Worm (Caenorhabditis elegans): ENCODE measurements around the gene T03F7.7.
A peak's percentile ranks its signal among the peaks of the same experiment; 100 is the strongest.

T03F7.7 gene

DNA sequence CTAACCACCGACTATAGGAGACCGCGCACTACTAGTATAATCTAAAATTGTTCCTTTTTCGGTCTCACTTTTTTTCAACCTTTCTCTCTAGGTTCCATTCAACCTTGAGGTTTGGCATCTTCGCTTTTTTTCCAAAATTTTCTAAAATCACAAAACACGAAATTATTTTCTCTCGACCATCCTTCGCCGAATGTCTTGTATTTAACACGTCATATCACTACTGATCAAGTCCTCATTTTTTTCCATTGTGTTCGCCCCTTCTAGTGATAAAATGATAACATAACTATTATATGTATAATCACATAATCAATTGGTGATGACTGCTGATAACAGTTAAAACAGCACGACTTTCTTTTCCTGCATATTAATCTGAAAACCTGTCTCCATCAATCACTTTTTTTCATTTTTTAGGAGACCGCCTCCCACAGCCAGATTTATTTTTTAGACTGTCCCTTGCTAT, at the start of gene T03F7.7:
Gene T03F7.7, plus strand, starts transcription at position 410 of the 460 bp plus-strand sequence.
- no peak for TF ChIP-seq tab-1 (GFP tag; IDR thresholded peaks at IDR 0.05)
- no peak for TF ChIP-seq med-1 (GFP tag; optimal IDR thresholded peaks at IDR 0.05; ENCODE audit: insufficient read depth)
- TF ChIP-seq ztf-29 (GFP tag; IDR thresholded peaks at IDR 0.05): no peak
- TF ChIP-seq klf-2 (GFP tag; conservative IDR thresholded peaks at IDR 0.05): no peak
- no peak for TF ChIP-seq ztf-23 (GFP tag; IDR thresholded peaks at IDR 0.05)
- no peak for TF ChIP-seq flt-1 (GFP tag; IDR thresholded peaks at IDR 0.05)
- TF ChIP-seq T22C8.4 (GFP tag; IDR thresholded peaks at IDR 0.05): no peak
- no peak for TF ChIP-seq ref-1 (GFP tag; conservative IDR thresholded peaks at IDR 0.05)
- no peak for TF ChIP-seq cog-1 (tag; optimal IDR thresholded peaks at IDR 0.05)

DNA sequence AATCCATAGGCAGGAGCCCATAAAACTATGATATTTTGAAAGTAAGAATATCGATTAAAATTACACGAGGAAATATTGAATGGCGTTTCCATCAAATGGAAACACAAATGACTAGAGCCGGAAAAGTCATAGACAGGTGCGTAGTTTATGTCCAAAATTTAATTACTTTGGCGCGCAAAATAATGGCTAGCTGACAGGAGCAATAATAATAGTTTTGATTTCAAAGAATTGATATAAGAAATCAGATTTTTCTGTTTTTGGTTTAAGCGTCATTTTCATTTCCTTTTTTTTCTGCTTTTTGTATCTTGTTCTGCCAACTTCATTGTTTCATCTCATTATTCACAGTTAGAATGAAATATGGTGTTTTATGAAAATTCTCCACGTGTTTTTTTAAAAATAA, 48.2 kb upstream of the T03F7.7 start, which contains the start of gene F07B10.4:
Gene F07B10.4, minus strand, starts transcription at position 101 of the 400 bp plus-strand sequence.
- TF ChIP-seq tab-1 (GFP tag; IDR thresholded peaks at IDR 0.05) (no peak), ztf-23 (GFP tag; IDR thresholded peaks at IDR 0.05) (no peak), T22C8.4 (GFP tag; IDR thresholded peaks at IDR 0.05) (no peak), klf-2 (GFP tag; conservative IDR thresholded peaks at IDR 0.05) (no peak), cog-1 (tag; optimal IDR thresholded peaks at IDR 0.05) (no peak), med-1 (GFP tag; optimal IDR thresholded peaks at IDR 0.05; ENCODE audit: insufficient read depth) (no peak), ref-1 (GFP tag; conservative IDR thresholded peaks at IDR 0.05) (no peak), ztf-29 (GFP tag; IDR thresholded peaks at IDR 0.05) (no peak), flt-1 (GFP tag; IDR thresholded peaks at IDR 0.05) (no peak)

DNA sequence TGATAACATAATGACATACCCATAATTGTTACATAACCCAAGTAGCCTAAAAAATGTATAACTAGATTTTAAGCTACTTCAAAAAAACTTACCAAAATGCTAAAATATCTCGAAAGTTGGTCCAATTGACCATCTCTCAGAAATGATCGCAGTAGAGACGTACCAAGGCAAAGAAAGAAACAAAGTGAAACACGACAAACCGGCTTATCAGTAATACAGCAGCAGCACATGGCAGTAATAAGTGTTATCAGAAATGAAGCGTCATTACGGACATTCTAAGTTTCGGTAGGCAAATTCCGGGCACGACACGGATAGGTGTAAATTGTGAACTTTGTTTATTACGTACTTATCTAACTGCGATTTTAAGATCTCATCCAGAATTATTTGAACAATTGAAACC, 45.7 kb upstream of the T03F7.7 start, which contains the start of gene cln-3.1:
Gene cln-3.1, minus strand, starts transcription at position 171 of the 400 bp plus-strand sequence.
- no peak for TF ChIP-seq cog-1 (tag; optimal IDR thresholded peaks at IDR 0.05)
- no peak for TF ChIP-seq T22C8.4 (GFP tag; IDR thresholded peaks at IDR 0.05)
- TF ChIP-seq ztf-29 (GFP tag; IDR thresholded peaks at IDR 0.05): no peak
- TF ChIP-seq ztf-23 (GFP tag; IDR thresholded peaks at IDR 0.05): no peak
- TF ChIP-seq flt-1 (GFP tag; IDR thresholded peaks at IDR 0.05): no peak
- TF ChIP-seq ref-1 (GFP tag; conservative IDR thresholded peaks at IDR 0.05): no peak
- TF ChIP-seq klf-2 (GFP tag; conservative IDR thresholded peaks at IDR 0.05): no peak
- no peak for TF ChIP-seq med-1 (GFP tag; optimal IDR thresholded peaks at IDR 0.05; ENCODE audit: insufficient read depth)
- TF ChIP-seq tab-1 (GFP tag; IDR thresholded peaks at IDR 0.05): no peak

DNA sequence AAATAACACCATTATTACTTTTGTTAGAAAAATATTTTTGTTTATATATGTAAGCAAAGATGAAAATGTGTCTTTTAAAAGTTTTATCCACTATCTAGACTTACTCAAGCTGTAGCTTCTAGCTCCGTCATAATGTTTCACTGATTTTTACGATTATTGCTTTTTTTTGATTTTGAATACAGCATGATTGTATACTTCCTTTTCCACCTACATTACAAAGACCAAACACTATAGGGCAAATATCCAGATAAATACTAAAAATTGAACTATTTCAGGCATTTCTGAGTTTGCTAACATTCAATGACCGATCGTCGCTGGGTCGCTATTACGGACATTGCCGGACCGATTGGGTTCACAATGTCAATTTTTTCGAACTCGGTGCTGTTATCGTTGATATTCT, 44.5 kb upstream of the T03F7.7 start, which contains the start of gene str-116:
Gene str-116, plus strand, starts transcription at position 301 of the 400 bp plus-strand sequence.
- TF ChIP-seq tab-1 (GFP tag; IDR thresholded peaks at IDR 0.05): no peak
- no peak for TF ChIP-seq cog-1 (tag; optimal IDR thresholded peaks at IDR 0.05)
- no peak for TF ChIP-seq ref-1 (GFP tag; conservative IDR thresholded peaks at IDR 0.05)
- TF ChIP-seq ztf-23 (GFP tag; IDR thresholded peaks at IDR 0.05): no peak
- no peak for TF ChIP-seq med-1 (GFP tag; optimal IDR thresholded peaks at IDR 0.05; ENCODE audit: insufficient read depth)

DNA sequence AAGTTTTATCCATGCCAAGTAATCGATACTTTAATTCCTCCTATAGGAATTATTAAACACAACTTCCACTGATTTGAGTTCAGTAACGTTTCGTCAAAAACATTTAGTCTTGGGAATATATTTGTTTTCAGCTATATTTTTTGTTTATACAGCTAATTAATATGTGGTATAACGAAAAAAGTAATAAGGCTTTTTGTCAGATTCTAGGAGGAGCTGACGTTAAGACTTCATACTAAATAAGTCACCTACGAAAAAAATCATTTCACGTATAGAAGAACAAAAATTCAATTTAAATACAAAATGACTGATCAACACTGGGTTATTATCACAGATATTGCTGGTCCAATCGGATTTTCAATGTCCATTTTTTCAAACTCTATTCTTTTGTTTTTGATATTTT, 42.4 kb upstream of the T03F7.7 start, which contains the start of gene str-115:
Gene str-115, plus strand, starts transcription at position 301 of the 400 bp plus-strand sequence.
- no peak for TF ChIP-seq cog-1 (tag; optimal IDR thresholded peaks at IDR 0.05)

DNA sequence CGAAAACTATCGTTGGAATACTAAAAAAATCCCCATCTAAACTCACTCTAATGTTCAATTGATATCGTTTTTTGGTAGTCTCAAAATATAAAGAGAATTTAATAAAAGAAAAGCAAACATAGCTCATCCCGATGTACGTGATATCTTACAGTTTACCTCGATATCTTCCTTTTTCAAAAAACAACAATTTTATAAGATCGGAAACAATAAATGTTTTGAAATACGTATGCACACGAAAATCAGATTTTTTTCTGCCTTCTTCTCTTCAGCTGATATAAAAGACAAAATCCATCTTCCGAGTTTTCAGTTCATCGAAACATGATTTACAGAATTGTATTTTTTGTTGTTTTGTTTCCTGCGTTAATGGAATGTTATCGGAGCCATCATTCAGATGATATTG, 40.2 kb upstream of the T03F7.7 start, which contains the start of gene clec-222:
Gene clec-222, plus strand, starts transcription at position 301 of the 400 bp plus-strand sequence.
- TF ChIP-seq cog-1 (tag; optimal IDR thresholded peaks at IDR 0.05) (no peak), ztf-23 (GFP tag; IDR thresholded peaks at IDR 0.05) (no peak), tab-1 (GFP tag; IDR thresholded peaks at IDR 0.05) (no peak), ref-1 (GFP tag; conservative IDR thresholded peaks at IDR 0.05) (no peak)

DNA sequence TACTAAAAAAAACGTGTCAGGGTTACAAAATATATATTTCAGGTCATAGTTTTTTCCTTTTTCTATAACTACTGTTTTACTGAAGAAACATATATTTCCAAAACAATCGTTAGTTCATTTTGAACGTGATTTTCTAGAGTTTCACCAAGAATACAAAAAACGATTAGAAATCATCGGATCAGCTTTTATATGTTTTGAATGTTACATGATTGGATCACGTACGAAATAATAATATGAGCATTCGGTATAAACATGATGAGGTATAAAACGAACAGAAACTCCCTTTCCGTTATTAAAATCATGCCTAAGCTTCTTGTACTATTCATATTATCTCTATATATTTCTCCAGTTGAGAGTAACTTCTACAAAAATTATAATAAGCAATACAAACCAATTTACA, 38.4 kb upstream of the T03F7.7 start, which contains the start of gene clec-223:
Gene clec-223, plus strand, starts transcription at position 301 of the 400 bp plus-strand sequence.
- TF ChIP-seq tab-1 (GFP tag; IDR thresholded peaks at IDR 0.05): no peak
- TF ChIP-seq T22C8.4 (GFP tag; IDR thresholded peaks at IDR 0.05): no peak
- TF ChIP-seq cog-1 (tag; optimal IDR thresholded peaks at IDR 0.05): no peak
- TF ChIP-seq klf-2 (GFP tag; conservative IDR thresholded peaks at IDR 0.05): no peak
- no peak for TF ChIP-seq med-1 (GFP tag; optimal IDR thresholded peaks at IDR 0.05; ENCODE audit: insufficient read depth)

DNA sequence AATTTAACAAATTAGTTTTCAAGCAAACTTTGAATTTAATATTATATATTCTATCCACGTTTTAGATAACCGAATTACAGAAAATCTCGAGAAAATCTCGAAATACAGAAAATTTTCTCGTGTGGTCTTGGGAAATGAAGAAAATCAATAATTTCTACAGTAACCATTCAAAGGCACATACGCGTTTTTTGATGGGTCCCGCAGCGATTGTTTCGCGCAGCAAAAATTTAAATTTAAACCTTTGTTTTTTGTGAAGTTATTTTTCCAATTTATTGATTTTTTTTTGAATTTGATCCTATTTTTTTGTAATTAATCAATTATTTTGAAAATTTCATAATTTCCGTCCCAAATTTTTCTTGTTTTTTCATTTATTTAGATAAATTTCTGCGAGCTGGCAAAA, 31.7 kb upstream of the T03F7.7 start:
- TF ChIP-seq ztf-29 (GFP tag; IDR thresholded peaks at IDR 0.05) (no peak), flt-1 (GFP tag; IDR thresholded peaks at IDR 0.05) (no peak), T22C8.4 (GFP tag; IDR thresholded peaks at IDR 0.05) (peak; percentile 62), ref-1 (GFP tag; conservative IDR thresholded peaks at IDR 0.05) (no peak)

DNA sequence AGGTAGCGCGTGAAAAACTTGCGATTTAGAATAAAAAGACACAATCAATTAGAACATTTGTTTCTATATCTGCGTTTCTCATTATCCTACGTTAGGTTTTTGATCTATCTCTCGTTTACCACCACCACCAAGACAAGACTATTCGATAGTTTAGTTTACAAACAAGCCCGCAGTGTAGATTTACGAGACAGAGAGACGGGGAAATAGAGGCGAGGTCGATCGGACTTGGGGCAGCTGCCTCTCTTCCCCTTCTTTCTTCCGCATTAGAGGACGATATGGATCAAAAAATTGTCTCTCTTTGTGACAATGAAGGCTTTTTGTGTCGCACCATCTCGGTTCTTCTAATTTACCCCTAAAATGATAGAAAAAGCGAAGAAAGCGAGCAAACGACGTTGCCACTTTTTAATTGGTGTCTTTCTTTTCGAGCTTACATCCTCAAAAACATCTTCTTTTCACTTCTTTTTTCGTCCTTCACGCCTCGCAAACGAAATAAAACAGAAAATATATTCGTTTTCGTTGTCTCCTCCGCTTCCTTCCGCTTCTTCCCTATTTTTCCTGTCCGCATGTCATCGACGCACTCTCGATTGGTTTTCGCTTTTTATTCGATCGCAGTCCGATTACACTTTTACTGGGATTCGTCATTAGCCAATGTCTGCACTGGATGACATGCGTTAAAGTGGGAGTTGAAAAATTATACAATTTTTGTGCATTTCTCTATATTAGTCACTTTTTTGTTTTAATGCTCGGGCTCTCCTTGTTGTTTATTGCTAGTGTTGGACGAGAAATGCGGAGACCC, 29.6 kb upstream of the T03F7.7 start:
- TF ChIP-seq ref-1 (GFP tag; conservative IDR thresholded peaks at IDR 0.05): no peak
- 0 out of 2 replicates have a peak, but pooled peaks have one; percentile 11 for TF ChIP-seq ztf-29 (GFP tag; IDR thresholded peaks at IDR 0.05)
- TF ChIP-seq cog-1 (tag; optimal IDR thresholded peaks at IDR 0.05): peak; percentile 55

DNA sequence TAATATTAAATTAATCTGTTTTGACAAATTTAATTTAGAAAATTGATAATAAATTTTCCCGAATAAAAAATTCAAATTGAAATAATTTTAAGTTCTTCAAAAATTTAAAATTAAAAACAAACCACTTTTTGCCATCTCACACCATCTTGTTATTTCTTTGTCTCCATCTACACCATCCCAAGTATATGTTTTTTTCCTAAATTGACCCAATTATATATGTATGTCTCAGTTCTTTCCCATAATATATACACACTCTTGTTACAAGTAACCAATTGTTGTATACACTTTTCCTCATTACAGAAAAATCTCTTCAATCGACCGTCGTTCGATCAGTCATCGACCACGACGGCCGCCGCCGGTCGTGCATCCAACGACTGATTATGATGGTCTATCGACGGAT, 28.9 kb upstream of the T03F7.7 start, which contains the start of gene gly-20:
Gene gly-20, plus strand, starts transcription at position 301 of the 400 bp plus-strand sequence.
- no peak for TF ChIP-seq cog-1 (tag; optimal IDR thresholded peaks at IDR 0.05)
- no peak for TF ChIP-seq klf-2 (GFP tag; conservative IDR thresholded peaks at IDR 0.05)
- no peak for TF ChIP-seq med-1 (GFP tag; optimal IDR thresholded peaks at IDR 0.05; ENCODE audit: insufficient read depth)
- TF ChIP-seq T22C8.4 (GFP tag; IDR thresholded peaks at IDR 0.05): no peak
- TF ChIP-seq flt-1 (GFP tag; IDR thresholded peaks at IDR 0.05): no peak
- no peak for TF ChIP-seq ztf-29 (GFP tag; IDR thresholded peaks at IDR 0.05)
- no peak for TF ChIP-seq tab-1 (GFP tag; IDR thresholded peaks at IDR 0.05)
- no peak for TF ChIP-seq ztf-23 (GFP tag; IDR thresholded peaks at IDR 0.05)
- TF ChIP-seq ref-1 (GFP tag; conservative IDR thresholded peaks at IDR 0.05): no peak

Measured in whole organism, midembryonic.